Worm (Caenorhabditis elegans) whole organism, midembryonic: ENCODE data around the gene nspd-9.

Experiments used
- T22C8.4 ChIP-seq: fragments of 200-800 bp; sonication (Bioruptor generic); IDR thresholded peaks from 2 replicates; pipeline ENCODE4 v1.3.6; 2022; ENCODE audit warnings: missing genetic modification characterization, missing compliant biosample characterization
- cog-1 ChIP-seq: sonication (generic microtip); optimal IDR thresholded peaks from 2 replicates; lab custom pipeline; 2016; ENCODE audit warnings: missing genetic modification characterization, missing compliant biosample characterization
- flt-1 ChIP-seq: fragments of 200-800 bp; sonication (Bioruptor generic); IDR thresholded peaks from 2 replicates; pipeline ENCODE4 v1.3.6; 2022; ENCODE audit warnings: missing genetic modification characterization, missing compliant biosample characterization
- klf-2 ChIP-seq: fragments of 200-800 bp; sonication (Bioruptor generic); conservative IDR thresholded peaks from 2 replicates; pipeline ENCODE4 v1.3.6; 2022; ENCODE audit warnings: missing genetic modification reagents, missing genetic modification characterization, missing compliant biosample characterization
- med-1 ChIP-seq: sonication (generic microtip); optimal IDR thresholded peaks from 2 replicates; lab custom pipeline; 2017; ENCODE audit warnings: missing genetic modification characterization, mild to moderate bottlenecking, missing compliant biosample characterization, antibody characterized with exemption, missing genetic modification reagents; ENCODE audit not compliant: insufficient read depth
- ref-1 ChIP-seq: fragments of 200-800 bp; sonication (Bioruptor generic); conservative IDR thresholded peaks from 2 replicates; pipeline ENCODE4 v1.3.6; 2022; ENCODE audit warnings: missing genetic modification reagents, missing genetic modification characterization, missing compliant biosample characterization
- tab-1 ChIP-seq: fragments of 200-800 bp; sonication (Bioruptor generic); IDR thresholded peaks from 2 replicates; pipeline ENCODE4 v1.3.6; 2022; ENCODE audit warnings: missing genetic modification characterization, missing compliant biosample characterization
- ztf-23 ChIP-seq: fragments of 200-800 bp; sonication (Bioruptor generic); IDR thresholded peaks from 2 replicates; pipeline ENCODE4 v1.3.6; 2022; ENCODE audit warnings: missing genetic modification reagents, missing genetic modification characterization, missing compliant biosample characterization
- ztf-29 ChIP-seq: fragments of 200-800 bp; sonication (Bioruptor generic); IDR thresholded peaks from 2 replicates; pipeline ENCODE4 v1.3.6; 2022; ENCODE audit warnings: missing genetic modification reagents, missing genetic modification characterization, missing compliant biosample characterization

ce11 chrIII:4796039-4796438, 34.1 kb downstream of the nspd-9 start:
- TF ChIP-seq cog-1 (tag; lab: Kevin White, UChicago) (no peak), flt-1 (GFP tag; lab: Robert Waterston, UW) (no peak), med-1 (GFP tag; lab: Kevin White, UChicago) (no peak), klf-2 (GFP tag; lab: Robert Waterston, UW) (no peak), T22C8.4 (0 out of 2 replicates have a peak, but pooled peaks have one; percentile 27), ztf-29 (GFP tag; lab: Robert Waterston, UW) (no peak), ztf-23 (no peak), tab-1 (GFP tag; lab: Robert Waterston, UW) (no peak), ref-1 (GFP tag; lab: Robert Waterston, UW) (no peak)
